Worm (Caenorhabditis elegans): ENCODE measurements around the gene F52E1.2.

- TF ChIP-seq nhr-25 (tag; optimal IDR thresholded peaks at IDR 0.05) (peak; percentile 23), pqm-1 (tag; optimal IDR thresholded peaks at IDR 0.05) (peak; percentile 50), fos-1 (tag; optimal IDR thresholded peaks at IDR 0.05) (no peak), snpc-4 (tag; optimal IDR thresholded peaks at IDR 0.05) (no peak), nfya-1 (tag; optimal IDR thresholded peaks at IDR 0.05; ENCODE audit: insufficient read depth) (no peak), nhr-67 (tag; optimal IDR thresholded peaks at IDR 0.05) (no peak), fkh-10 (GFP tag; optimal IDR thresholded peaks at IDR 0.05) (no peak), pha-4 (tag; optimal IDR thresholded peaks at IDR 0.05) (peak; percentile 69), lin-39 (tag; optimal IDR thresholded peaks at IDR 0.05) (no peak), sea-2 (GFP tag; optimal IDR thresholded peaks at IDR 0.05) (no peak), unc-62 (GFP tag; optimal IDR thresholded peaks at IDR 0.05) (no peak), nhr-11 (tag; optimal IDR thresholded peaks at IDR 0.05) (no peak), R02D3.7 (tag; optimal IDR thresholded peaks at IDR 0.05) (no peak), mdl-1 (tag; optimal IDR thresholded peaks at IDR 0.05) (no peak)
Observed at ce11 chrV:8434400-8434827, 24.0 kb downstream of the F52E1.2 start.
